Fruit fly (Drosophila melanogaster) whole organism, pupa: ENCODE measurements around the gene Fad2.

Experiments used
- CG10348 ChIP-seq: fragments of 200-800 bp; sonication (Bioruptor generic); IDR thresholded peaks from 2 replicates; pipeline ENCODE4 v1.3.6; 2022; ENCODE audit warnings: missing biosample characterization, missing genetic modification characterization
- CG12605 ChIP-seq: fragments of 200-800 bp; sonication (Bioruptor generic); IDR thresholded peaks from 2 replicates; pipeline ENCODE4 v1.3.6; 2022; ENCODE audit warnings: missing biosample characterization, missing genetic modification characterization
- CG13204 ChIP-seq: fragments of 200-800 bp; sonication (Bioruptor generic); optimal IDR thresholded peaks from 2 replicates; lab custom pipeline; 2018; ENCODE audit warnings: missing biosample characterization, mild to moderate bottlenecking, missing genetic modification characterization, moderate library complexity
- CG14655 ChIP-seq: fragments of 200-800 bp; sonication (Bioruptor generic); optimal IDR thresholded peaks from 3 replicates; lab custom pipeline; 2017; ENCODE audit warnings: mild to moderate bottlenecking, missing biosample characterization, missing genetic modification reagents, missing genetic modification characterization
- CG15710 ChIP-seq: fragments of 200-800 bp; sonication (Bioruptor generic); optimal IDR thresholded peaks from 2 replicates; lab custom pipeline; 2018; ENCODE audit warnings: missing biosample characterization, mild to moderate bottlenecking, missing genetic modification characterization, moderate library complexity
- CG17806 ChIP-seq: fragments of 200-800 bp; sonication (Bioruptor generic); optimal IDR thresholded peaks from 2 replicates; lab custom pipeline; 2018; ENCODE audit warnings: missing biosample characterization, mild to moderate bottlenecking, missing genetic modification characterization, moderate library complexity
- CG32121 ChIP-seq: fragments of 200-800 bp; sonication (Bioruptor generic); IDR thresholded peaks from 2 replicates; pipeline ENCODE4 v1.3.6; 2022; ENCODE audit warnings: missing biosample characterization, missing genetic modification characterization
- CG34367 ChIP-seq: fragments of 200-800 bp; sonication (Bioruptor generic); optimal IDR thresholded peaks from 2 replicates; lab custom pipeline; 2018; ENCODE audit warnings: missing biosample characterization, mild to moderate bottlenecking, missing genetic modification characterization
- CG4496 ChIP-seq: fragments of 200-800 bp; sonication (Bioruptor generic); IDR thresholded peaks from 3 replicates; pipeline ENCODE4 v1.3.6; 2022; ENCODE audit warnings: missing biosample characterization, missing genetic modification characterization
- CG8159 ChIP-seq: fragments of 200-800 bp; sonication (Bioruptor generic); optimal IDR thresholded peaks from 3 replicates; lab custom pipeline; 2018; ENCODE audit warnings: missing biosample characterization, mild to moderate bottlenecking, missing genetic modification characterization, moderate library complexity
- CG8301 ChIP-seq: fragments of 200-800 bp; sonication (Bioruptor generic); optimal IDR thresholded peaks from 2 replicates; lab custom pipeline; 2018; ENCODE audit warnings: missing biosample characterization, mild to moderate bottlenecking, missing genetic modification characterization
- CG9948 ChIP-seq: fragments of 200-800 bp; sonication (Bioruptor generic); optimal IDR thresholded peaks from 2 replicates; lab custom pipeline; 2018; ENCODE audit warnings: missing biosample characterization, mild to moderate bottlenecking, missing genetic modification characterization, moderate library complexity
- D1 ChIP-seq: fragments of 200-800 bp; sonication (Bioruptor generic); optimal IDR thresholded peaks from 2 replicates; lab custom pipeline; 2018; ENCODE audit warnings: missing biosample characterization, mild to moderate bottlenecking, missing genetic modification characterization, moderate library complexity
- EcR ChIP-seq: fragments of 200-800 bp; sonication (Bioruptor generic); optimal IDR thresholded peaks from 3 replicates; lab custom pipeline; 2019; ENCODE audit warnings: missing biosample characterization, missing genetic modification characterization, mild to moderate bottlenecking, moderate library complexity, missing genetic modification reagents
- Ets98B ChIP-seq: fragments of 200-800 bp; sonication (Bioruptor generic); IDR thresholded peaks from 2 replicates; pipeline ENCODE4 v1.3.6; 2022; ENCODE audit warnings: missing biosample characterization, missing genetic modification characterization
- Pif1A ChIP-seq: fragments of 200-800 bp; sonication (Bioruptor generic); optimal IDR thresholded peaks from 3 replicates; lab custom pipeline; 2016; ENCODE audit warnings: missing biosample characterization, missing genetic modification characterization
- Pif1B ChIP-seq: fragments of 200-800 bp; sonication (Bioruptor generic); optimal IDR thresholded peaks from 3 replicates; lab custom pipeline; 2016; ENCODE audit warnings: missing biosample characterization, missing genetic modification characterization
- Snoo ChIP-seq: fragments of 200-800 bp; sonication (Bioruptor generic); optimal IDR thresholded peaks from 3 replicates; lab custom pipeline; 2017; ENCODE audit warnings: missing biosample characterization, mild to moderate bottlenecking, missing genetic modification characterization, inconsistent platforms
- fd96Ca ChIP-seq: fragments of 200-800 bp; sonication (Bioruptor generic); IDR thresholded peaks from 3 replicates; pipeline ENCODE4 v1.3.6; 2022; ENCODE audit warnings: missing biosample characterization, missing genetic modification characterization
- gl ChIP-seq: fragments of 200-800 bp; sonication (Bioruptor generic); optimal IDR thresholded peaks from 2 replicates; lab custom pipeline; 2018; ENCODE audit warnings: missing biosample characterization, mild to moderate bottlenecking, missing genetic modification characterization
- rn ChIP-seq: fragments of 200-800 bp; sonication (Bioruptor generic); IDR thresholded peaks from 2 replicates; pipeline ENCODE4 v1.3.6; 2022; ENCODE audit warnings: missing biosample characterization, missing genetic modification characterization

Gene Fad2

DNA sequence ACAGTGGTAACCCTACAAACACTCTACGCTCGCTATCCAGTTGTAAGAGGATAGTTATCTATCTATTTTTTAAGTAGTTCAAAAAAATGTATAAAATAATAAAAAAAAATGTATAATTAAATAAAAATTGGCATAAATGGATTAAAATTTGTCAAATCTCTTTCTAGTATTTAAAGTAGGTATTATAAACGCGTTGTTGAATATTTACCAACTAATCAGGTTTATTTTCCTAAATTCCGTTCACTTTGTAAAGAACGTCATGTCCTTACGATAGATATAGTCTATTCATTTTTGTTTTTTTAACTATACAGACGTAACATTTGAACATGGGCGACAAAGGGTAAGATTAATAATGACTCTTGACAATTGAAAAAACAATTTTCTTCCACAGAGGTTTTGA, 3.9 kb downstream of the Fad2 start, which contains the start of gene CG32081:
TSS of gene CG32081 (plus strand) at position 301 of the 400 bp plus-strand sequence.
- TF ChIP-seq CG4496 (GFP tag; lab: Robert Waterston, UW) (no peak), Pif1A (no peak), CG12605 (GFP tag; lab: Robert Waterston, UW) (no peak), CG17806 (tag; lab: Kevin White, UChicago) (no peak), CG10348 (GFP tag; lab: Robert Waterston, UW) (no peak), CG8301 (no peak), CG15710 (no peak), CG32121 (no peak), CG8159 (no peak), EcR (no peak), fd96Ca (GFP tag; lab: Robert Waterston, UW) (no peak), Snoo (tag; lab: Kevin White, UChicago) (no peak), Pif1B (GFP tag; lab: Kevin White, UChicago) (no peak), CG9948 (no peak), rn (no peak), D1 (no peak), Ets98B (GFP tag; lab: Robert Waterston, UW) (no peak), CG34367 (no peak)

DNA sequence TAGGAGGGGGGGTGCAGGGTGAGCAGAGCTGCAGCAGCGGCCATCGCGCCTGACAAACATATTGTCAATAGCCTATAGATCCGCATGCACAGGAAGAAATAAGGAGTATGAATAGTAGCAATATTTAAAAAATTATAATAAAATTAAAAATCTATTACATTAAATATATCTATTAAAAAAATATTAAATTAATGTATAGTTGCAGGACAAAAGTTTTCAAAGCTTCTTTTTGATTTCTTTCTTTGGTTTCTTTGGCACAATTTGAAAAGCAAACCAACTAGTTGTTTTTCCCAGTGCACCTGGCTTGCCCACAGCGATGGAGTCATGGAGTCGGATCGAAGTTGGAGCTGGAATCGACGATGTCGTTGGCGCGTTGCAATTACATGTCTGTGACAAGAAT, 8.4 kb downstream of the Fad2 start:
- TF ChIP-seq CG4496 (GFP tag; lab: Robert Waterston, UW) (0 out of 3 replicates have a peak, but pooled peaks have one; percentile 38), gl (tag; lab: Kevin White, UChicago) (no peak), CG8301 (peak; percentile 47), EcR (no peak), CG34367 (peak; percentile 39), CG13204 (GFP tag; lab: Kevin White, UChicago) (peak; percentile 9), CG8159 (peak; percentile 60), Ets98B (GFP tag; lab: Robert Waterston, UW) (peak; percentile 59; the same call in 1 of the 2 replicates), D1 (no peak), CG12605 (GFP tag; lab: Robert Waterston, UW) (no peak; the same call in 1 of the 2 replicates), Snoo (tag; lab: Kevin White, UChicago) (peak; percentile 6), CG9948 (peak; percentile 50), rn (no peak), CG14655 (GFP tag; lab: Kevin White, UChicago) (peak; percentile 60), Pif1A (no peak), CG15710 (peak; percentile 53), Pif1B (GFP tag; lab: Kevin White, UChicago) (peak; percentile 22), CG17806 (tag; lab: Kevin White, UChicago) (peak; percentile 47), CG10348 (GFP tag; lab: Robert Waterston, UW) (no peak), fd96Ca (GFP tag; lab: Robert Waterston, UW) (0 out of 3 replicates have a peak, but pooled peaks have one; percentile 40), CG32121 (peak; percentile 54; the same call in 1 of the 2 replicates)

DNA sequence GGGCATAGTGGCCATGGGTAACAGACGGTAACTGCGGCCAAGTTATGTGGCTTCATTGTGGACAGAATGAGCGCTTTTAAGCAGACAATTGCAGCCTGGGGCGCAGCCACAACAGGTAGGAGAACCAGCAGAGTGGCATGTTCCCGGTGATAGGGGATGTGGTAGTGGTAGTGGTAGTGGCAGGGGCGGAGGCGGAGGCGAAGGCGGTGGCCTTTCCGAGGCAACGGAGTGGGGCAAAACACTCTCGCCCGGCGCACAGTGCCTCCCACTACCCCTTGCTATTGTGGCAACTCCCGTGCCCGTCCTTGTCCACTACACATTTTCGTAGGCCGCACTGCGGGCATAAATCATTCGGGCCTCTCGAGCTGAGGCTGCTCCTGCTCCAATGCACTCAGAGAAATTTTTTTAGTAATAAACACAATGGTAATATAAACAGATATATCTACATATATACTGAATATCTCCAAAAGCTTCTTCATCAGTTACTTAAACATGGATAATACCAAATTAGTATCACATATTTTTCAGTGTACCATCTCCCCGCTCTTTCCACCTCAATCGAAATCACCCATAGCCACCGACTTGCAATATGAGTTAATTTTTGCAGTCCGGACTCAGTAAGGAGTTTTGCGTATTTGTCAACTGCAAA, 10.1 kb downstream of the Fad2 start:
- TF ChIP-seq rn (0 out of 2 replicates have a peak, but pooled peaks have one; percentile 31), CG14655 (GFP tag; lab: Kevin White, UChicago) (peak; percentile 77), Pif1B (GFP tag; lab: Kevin White, UChicago) (peak; percentile 66), CG8301 (peak; percentile 70), Ets98B (GFP tag; lab: Robert Waterston, UW) (peak; percentile 76), EcR (peak; percentile 25), CG8159 (peak; percentile 83), CG13204 (GFP tag; lab: Kevin White, UChicago) (peak; percentile 72), Snoo (tag; lab: Kevin White, UChicago) (peak; percentile 62), CG17806 (tag; lab: Kevin White, UChicago) (peak; percentile 85), CG15710 (peak; percentile 79), fd96Ca (GFP tag; lab: Robert Waterston, UW) (peak; percentile 74), CG12605 (GFP tag; lab: Robert Waterston, UW) (peak; percentile 73), CG10348 (GFP tag; lab: Robert Waterston, UW) (no peak), CG32121 (peak; percentile 66), Pif1A (peak; percentile 77), CG4496 (GFP tag; lab: Robert Waterston, UW) (peak; percentile 78), gl (tag; lab: Kevin White, UChicago) (peak; percentile 65), D1 (peak; percentile 56), CG34367 (peak; percentile 74), CG9948 (peak; percentile 80)
- TF ChIP-seq, all 21 proteins: peak for 20

DNA sequence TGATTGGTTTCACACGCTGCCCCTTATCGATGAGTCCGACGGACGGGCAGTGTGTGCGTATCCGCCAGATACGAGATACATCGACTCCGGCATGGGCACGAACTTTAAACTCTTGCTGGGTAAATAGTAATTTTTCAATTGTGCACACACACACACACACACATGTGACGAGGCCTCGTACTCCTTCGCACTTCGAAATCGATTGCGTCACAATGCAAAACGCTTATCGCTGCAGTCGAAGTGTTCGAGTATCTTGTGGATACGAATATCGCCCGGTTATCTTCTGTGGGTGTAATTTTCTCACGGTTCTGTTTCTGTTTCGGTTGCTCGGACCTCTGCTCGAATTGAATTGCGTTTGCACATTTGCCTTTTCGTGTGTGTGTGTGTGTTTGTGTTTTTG, 11.7 kb downstream of the Fad2 start:
- no peak for TF ChIP-seq Ets98B (GFP tag; lab: Robert Waterston, UW)
- no peak for TF ChIP-seq Snoo (tag; lab: Kevin White, UChicago)
- TF ChIP-seq EcR, result no peak
- no peak for TF ChIP-seq CG8159
- no peak for TF ChIP-seq CG8301
- no peak for TF ChIP-seq CG4496 (GFP tag; lab: Robert Waterston, UW)
- no peak for TF ChIP-seq CG14655 (GFP tag; lab: Kevin White, UChicago)
- no peak for TF ChIP-seq CG12605 (GFP tag; lab: Robert Waterston, UW)
- TF ChIP-seq D1, result no peak
- TF ChIP-seq fd96Ca (GFP tag; lab: Robert Waterston, UW), result no peak
- TF ChIP-seq Pif1B (GFP tag; lab: Kevin White, UChicago), result no peak
- no peak for TF ChIP-seq CG34367
- no peak for TF ChIP-seq CG10348 (GFP tag; lab: Robert Waterston, UW)
- TF ChIP-seq gl (tag; lab: Kevin White, UChicago), result no peak
- TF ChIP-seq Pif1A, result no peak
- no peak for TF ChIP-seq CG32121
- TF ChIP-seq CG9948, result no peak
- TF ChIP-seq, all 21 proteins: peak for 0

DNA sequence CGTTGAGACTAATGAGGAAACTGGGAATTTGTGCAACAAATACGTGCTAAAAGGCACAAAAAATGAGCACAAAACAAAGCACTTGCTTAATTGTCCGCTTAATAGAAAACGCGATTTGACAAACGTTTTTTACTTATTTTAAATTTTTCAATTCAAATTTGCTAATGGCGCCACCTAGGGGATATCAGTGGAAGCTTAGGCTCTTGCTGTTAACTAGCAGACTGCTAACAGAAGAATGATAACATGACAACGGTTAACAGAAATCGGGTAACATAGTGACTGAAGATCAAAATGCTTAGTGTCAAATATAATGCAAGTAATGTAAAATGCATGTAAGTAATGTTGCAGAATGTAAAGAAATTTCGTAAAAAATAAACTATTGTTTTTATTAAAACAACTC, 17.9 kb downstream of the Fad2 start:
- TF ChIP-seq CG8159 (no peak), Ets98B (GFP tag; lab: Robert Waterston, UW) (no peak), CG32121 (no peak), rn (no peak), gl (tag; lab: Kevin White, UChicago) (no peak), CG14655 (GFP tag; lab: Kevin White, UChicago) (no peak), CG12605 (GFP tag; lab: Robert Waterston, UW) (no peak), CG34367 (no peak), fd96Ca (GFP tag; lab: Robert Waterston, UW) (no peak), CG13204 (GFP tag; lab: Kevin White, UChicago) (no peak), CG8301 (no peak)
- TF ChIP-seq, all 21 proteins: peak for 0
